Fruit fly (Drosophila melanogaster) whole organism, embryonic: ENCODE measurements around the gene yellow-e3.

Experiments
- Atf-2 ChIP-seq: fragments of 200-800 bp; sonication (Bioruptor generic); optimal IDR thresholded peaks from 2 replicates; lab custom pipeline; 2016; ENCODE audit warnings: missing biosample characterization, missing genetic modification characterization
- B-H2 ChIP-seq: fragments of 200-800 bp; sonication (Bioruptor generic); optimal IDR thresholded peaks from 2 replicates; lab custom pipeline; 2018; ENCODE audit warnings: missing biosample characterization, mild to moderate bottlenecking, missing genetic modification characterization
- Blimp-1 ChIP-seq: fragments of 200-800 bp; sonication (Bioruptor generic); optimal IDR thresholded peaks from 3 replicates; lab custom pipeline; 2018; ENCODE audit warnings: missing biosample characterization, missing genetic modification characterization, mild to moderate bottlenecking, moderate library complexity, missing genetic modification reagents
- CG10462 ChIP-seq: fragments of 200-800 bp; sonication (Bioruptor generic); optimal IDR thresholded peaks from 2 replicates; lab custom pipeline; 2016; ENCODE audit warnings: missing biosample characterization, missing genetic modification characterization
- CG10979 ChIP-seq: fragments of 200-800 bp; sonication (Bioruptor generic); optimal IDR thresholded peaks from 2 replicates; lab custom pipeline; 2018; ENCODE audit warnings: missing biosample characterization, mild to moderate bottlenecking, missing genetic modification characterization, moderate library complexity
- CG11398 ChIP-seq: fragments of 200-800 bp; sonication (Bioruptor generic); optimal IDR thresholded peaks from 2 replicates; lab custom pipeline; 2016; ENCODE audit warnings: missing biosample characterization, missing genetic modification characterization
- CG11723 ChIP-seq: fragments of 200-800 bp; sonication (Bioruptor generic); optimal IDR thresholded peaks from 2 replicates; lab custom pipeline; 2017; ENCODE audit warnings: missing biosample characterization, mild to moderate bottlenecking, missing genetic modification characterization
- CG12391 ChIP-seq: fragments of 200-800 bp; sonication (Bioruptor generic); optimal IDR thresholded peaks from 3 replicates; lab custom pipeline; 2018; ENCODE audit warnings: missing biosample characterization, mild to moderate bottlenecking, missing genetic modification characterization, moderate library complexity
- CG12744 ChIP-seq: fragments of 200-800 bp; sonication (Bioruptor generic); optimal IDR thresholded peaks from 2 replicates; lab custom pipeline; 2016; ENCODE audit warnings: missing biosample characterization, missing genetic modification characterization
- CG13287 ChIP-seq: fragments of 200-800 bp; sonication (Bioruptor generic); IDR thresholded peaks from 2 replicates; pipeline ENCODE4 v1.3.6; 2022; ENCODE audit warnings: missing biosample characterization, missing genetic modification characterization; ENCODE audit not compliant: partially characterized antibody
- CG17361 ChIP-seq: fragments of 200-800 bp; sonication (Bioruptor generic); IDR thresholded peaks from 3 replicates; pipeline ENCODE4 v1.3.6; 2022; ENCODE audit warnings: missing biosample characterization, missing genetic modification characterization
- CG17385 ChIP-seq: fragments of 200-800 bp; sonication (Bioruptor generic); optimal IDR thresholded peaks from 3 replicates; lab custom pipeline; 2018; ENCODE audit warnings: missing biosample characterization, mild to moderate bottlenecking, missing genetic modification characterization
- CG2120 ChIP-seq: fragments of 200-800 bp; sonication (Bioruptor generic); optimal IDR thresholded peaks from 3 replicates; lab custom pipeline; 2016; ENCODE audit warnings: missing biosample characterization, missing genetic modification characterization
- CG3847 ChIP-seq: fragments of 200-800 bp; sonication (Bioruptor generic); IDR thresholded peaks from 2 replicates; pipeline ENCODE4 v1.3.6; 2022; ENCODE audit warnings: missing biosample characterization, missing genetic modification characterization
- CG5953 ChIP-seq: fragments of 200-800 bp; sonication (Bioruptor generic); IDR thresholded peaks from 2 replicates; pipeline ENCODE4 v1.3.6; 2022; ENCODE audit warnings: missing biosample characterization, missing genetic modification characterization
- CG6254 ChIP-seq: fragments of 200-800 bp; sonication (Bioruptor generic); optimal IDR thresholded peaks from 3 replicates; lab custom pipeline; 2017; ENCODE audit warnings: mild to moderate bottlenecking, missing biosample characterization, missing genetic modification reagents, missing genetic modification characterization
- CG7839 ChIP-seq: fragments of 200-800 bp; sonication (Bioruptor generic); optimal IDR thresholded peaks from 3 replicates; lab custom pipeline; 2018; ENCODE audit warnings: missing biosample characterization, mild to moderate bottlenecking, missing genetic modification characterization, moderate library complexity
- CG8765 ChIP-seq: fragments of 200-800 bp; sonication (Bioruptor generic); IDR thresholded peaks from 2 replicates; pipeline ENCODE4 v1.3.6; 2022; ENCODE audit warnings: missing biosample characterization, missing genetic modification characterization
- CG8944 ChIP-seq: fragments of 200-800 bp; sonication (Bioruptor generic); optimal IDR thresholded peaks from 3 replicates; lab custom pipeline; 2016; ENCODE audit warnings: missing biosample characterization, missing genetic modification characterization
- Doc3 ChIP-seq: fragments of 200-800 bp; sonication (Bioruptor generic); IDR thresholded peaks from 3 replicates; pipeline ENCODE4 v1.3.6; 2022; ENCODE audit warnings: missing biosample characterization, missing genetic modification characterization; ENCODE audit not compliant: partially characterized antibody
- Hmr ChIP-seq: fragments of 200-800 bp; sonication (Bioruptor generic); optimal IDR thresholded peaks from 3 replicates; lab custom pipeline; 2017; ENCODE audit warnings: mild to moderate bottlenecking, missing biosample characterization, missing genetic modification reagents, missing genetic modification characterization
- Jarid2 ChIP-seq: fragments of 200-800 bp; sonication (Bioruptor generic); optimal IDR thresholded peaks from 3 replicates; lab custom pipeline; 2017; ENCODE audit warnings: mild to moderate bottlenecking, missing biosample characterization, missing genetic modification reagents, missing genetic modification characterization
- Med ChIP-seq: fragments of 200-800 bp; sonication (Bioruptor generic); peaks from one replicate; lab custom pipeline; 2016; ENCODE audit warnings: missing biosample characterization, missing genetic modification characterization, mild to moderate bottlenecking, inconsistent platforms, moderate library complexity
- Myb ChIP-seq: fragments of 200-800 bp; sonication (Bioruptor generic); optimal IDR thresholded peaks from 2 replicates; lab custom pipeline; 2016; ENCODE audit warnings: missing biosample characterization, missing genetic modification characterization
- Oaz ChIP-seq: fragments of 200-800 bp; sonication (Bioruptor generic); IDR thresholded peaks from 2 replicates; pipeline ENCODE4 v1.3.6; 2022; ENCODE audit warnings: missing biosample characterization, missing genetic modification characterization
- Pdp1 ChIP-seq, 2 experiments: fragments of 200-800 bp; sonication (Bioruptor generic); optimal IDR thresholded peaks; 3 replicates each; lab custom pipeline; 2016; ENCODE audit warnings: missing biosample characterization in 2 of 2, missing genetic modification characterization in 2 of 2, mild to moderate bottlenecking in 1 of 2, moderate library complexity in 1 of 2
- Rfx ChIP-seq: fragments of 200-800 bp; sonication (Bioruptor generic); IDR thresholded peaks from 2 replicates; pipeline ENCODE4 v1.3.6; 2022; ENCODE audit warnings: missing biosample characterization, missing genetic modification characterization
- Usf ChIP-seq: fragments of 200-800 bp; sonication (Bioruptor generic); optimal IDR thresholded peaks from 2 replicates; lab custom pipeline; 2017; ENCODE audit warnings: missing genotype, missing biosample characterization, missing genetic modification characterization
- Vsx1 ChIP-seq: fragments of 200-800 bp; sonication (Bioruptor generic); optimal IDR thresholded peaks from 2 replicates; lab custom pipeline; 2017; ENCODE audit warnings: missing biosample characterization, mild to moderate bottlenecking, missing genetic modification characterization, missing genetic modification reagents
- ab ChIP-seq: fragments of 200-800 bp; sonication (Bioruptor generic); optimal IDR thresholded peaks from 2 replicates; lab custom pipeline; 2016; ENCODE audit warnings: missing biosample characterization, missing genetic modification characterization
- amos ChIP-seq: fragments of 200-800 bp; sonication (Bioruptor generic); IDR thresholded peaks from 2 replicates; pipeline ENCODE4 v1.3.6; 2022; ENCODE audit warnings: missing biosample characterization, missing genetic modification characterization; ENCODE audit not compliant: partially characterized antibody
- az2 ChIP-seq: fragments of 200-800 bp; sonication (Bioruptor generic); optimal IDR thresholded peaks from 3 replicates; lab custom pipeline; 2016; ENCODE audit warnings: missing biosample characterization, missing genetic modification characterization
- cad ChIP-seq: fragments of >200 bp; optimal IDR thresholded peaks from 2 replicates; lab custom pipeline; 2017; ENCODE audit warnings: missing biosample characterization, missing genetic modification characterization
- chn ChIP-seq: fragments of 200-800 bp; sonication (Bioruptor generic); optimal IDR thresholded peaks from 2 replicates; lab custom pipeline; 2016; ENCODE audit warnings: missing biosample characterization, missing genetic modification characterization
- croc ChIP-seq: fragments of 200-800 bp; sonication (Bioruptor generic); conservative IDR thresholded peaks from 3 replicates; pipeline ENCODE4 v1.3.6; 2022; ENCODE audit warnings: missing biosample characterization, missing genetic modification characterization
- disco-r ChIP-seq: fragments of 200-800 bp; sonication (Bioruptor generic); optimal IDR thresholded peaks from 2 replicates; lab custom pipeline; 2016; ENCODE audit warnings: missing biosample characterization, missing genetic modification characterization
- esg ChIP-seq: fragments of 200-800 bp; sonication (Bioruptor generic); conservative IDR thresholded peaks from 2 replicates; pipeline ENCODE4 v1.3.6; 2022; ENCODE audit warnings: missing biosample characterization, missing genetic modification characterization
- gem ChIP-seq: fragments of 200-800 bp; sonication (Bioruptor generic); optimal IDR thresholded peaks from 2 replicates; lab custom pipeline; 2019; ENCODE audit warnings: missing biosample characterization, mild to moderate bottlenecking, missing genetic modification characterization, moderate library complexity
- h ChIP-seq: fragments of >200 bp; optimal IDR thresholded peaks from 2 replicates; lab custom pipeline; 2017
- jigr1 ChIP-seq: fragments of 200-800 bp; sonication (Bioruptor generic); IDR thresholded peaks from 3 replicates; pipeline ENCODE4 v1.3.6; 2022; ENCODE audit warnings: missing biosample characterization, missing genetic modification characterization
- jing ChIP-seq: fragments of 200-800 bp; sonication (Bioruptor generic); optimal IDR thresholded peaks from 2 replicates; lab custom pipeline; 2018; ENCODE audit warnings: missing biosample characterization, mild to moderate bottlenecking, missing genetic modification characterization
- lilli ChIP-seq: fragments of 200-800 bp; sonication (Bioruptor generic); optimal IDR thresholded peaks from 3 replicates; lab custom pipeline; 2016; ENCODE audit warnings: missing biosample characterization, missing genetic modification characterization
- lola ChIP-seq, 3 experiments: fragments of >200 bp in 2 of 3; fragments of 200-800 bp in 1 of 3; sonication (Bioruptor generic) in 1 of 3; optimal IDR thresholded peaks; 2 replicates each; lab custom pipeline; 2017 to 2019; ENCODE audit warnings: missing biosample characterization in 3 of 3, missing genetic modification characterization in 3 of 3, mild to moderate bottlenecking in 1 of 3, moderate library complexity in 1 of 3
- luna ChIP-seq: fragments of 200-800 bp; sonication (Bioruptor generic); optimal IDR thresholded peaks from 2 replicates; lab custom pipeline; 2016; ENCODE audit warnings: missing biosample characterization, missing genetic modification characterization
- mam ChIP-seq: fragments of 200-800 bp; sonication (Bioruptor generic); optimal IDR thresholded peaks from 3 replicates; lab custom pipeline; 2016; ENCODE audit warnings: missing biosample characterization, missing genetic modification characterization
- nmo ChIP-seq: fragments of 200-800 bp; sonication (Bioruptor generic); optimal IDR thresholded peaks from 2 replicates; lab custom pipeline; 2018; ENCODE audit warnings: missing biosample characterization, mild to moderate bottlenecking, missing genetic modification characterization, moderate library complexity
- org-1 ChIP-seq: fragments of 200-800 bp; sonication (Bioruptor generic); optimal IDR thresholded peaks from 2 replicates; lab custom pipeline; 2017; ENCODE audit warnings: missing biosample characterization, missing genetic modification characterization
- slou ChIP-seq: fragments of 200-800 bp; sonication (Bioruptor generic); optimal IDR thresholded peaks from 3 replicates; lab custom pipeline; 2016; ENCODE audit warnings: missing biosample characterization, missing genetic modification characterization
- stwl ChIP-seq: fragments of 200-800 bp; sonication (Bioruptor generic); optimal IDR thresholded peaks from 3 replicates; lab custom pipeline; 2018; ENCODE audit warnings: missing biosample characterization, mild to moderate bottlenecking, missing genetic modification characterization, moderate library complexity
- twi ChIP-seq: fragments of 200-800 bp; optimal IDR thresholded peaks from 2 replicates; lab custom pipeline; 2019; ENCODE audit warnings: missing biosample characterization, mild to moderate bottlenecking, missing genetic modification characterization, moderate library complexity
- zfh2 ChIP-seq: fragments of 200-800 bp; sonication (Bioruptor generic); optimal IDR thresholded peaks from 2 replicates; lab custom pipeline; 2016; ENCODE audit warnings: missing biosample characterization, missing genetic modification characterization

yellow-e3 gene

dm6 chr3R:13404841-13405441 lies at the start of gene yellow-e3 (continued):
- TF ChIP-seq Oaz (GFP tag; lab: Robert Waterston, UW) (no peak), zfh2 (GFP tag; lab: Kevin White, UChicago) (no peak), esg (GFP tag; lab: Robert Waterston, UW) (no peak), croc (GFP tag; lab: Robert Waterston, UW) (0 out of 3 replicates have a peak, but pooled peaks have one; percentile 23), az2 (peak; percentile 34), CG13287 (no peak), amos (no peak), Hmr (no peak), ab (GFP tag; lab: Kevin White, UChicago) (no peak), cad (peak; percentile 38), CG11398 (GFP tag; lab: Kevin White, UChicago) (no peak), luna (GFP tag; lab: Kevin White, UChicago) (no peak), Pdp1 (GFP tag; optimal IDR thresholded peaks at IDR 0.05; lab: Kevin White, UChicago) (no peak), Usf (no peak), nmo (GFP tag; lab: Kevin White, UChicago) (peak; percentile 41), jigr1 (GFP tag; lab: Robert Waterston, UW) (no peak), Med (no peak), CG8765 (GFP tag; lab: Robert Waterston, UW) (peak; percentile 39; the same call in 1 of the 2 replicates), CG10979 (tag; lab: Kevin White, UChicago) (peak; percentile 76), CG2120 (GFP tag; lab: Kevin White, UChicago) (no peak), B-H2 (GFP tag; lab: Kevin White, UChicago) (no peak), lola (GFP tag; optimal IDR thresholded peaks at IDR 0.05; lab: Kevin White, UChicago) (peak in 1 of 3 experiments; percentile 82), CG17385 (GFP tag; lab: Kevin White, UChicago) (no peak), CG6254 (GFP tag; lab: Kevin White, UChicago) (peak; percentile 37), Jarid2 (GFP tag; lab: Kevin White, UChicago) (no peak), CG12391 (tag; lab: Kevin White, UChicago) (peak; percentile 48), CG11723 (GFP tag; lab: Kevin White, UChicago) (no peak), chn (GFP tag; lab: Kevin White, UChicago) (no peak), Vsx1 (GFP tag; lab: Kevin White, UChicago) (no peak), org-1 (GFP tag; lab: Kevin White, UChicago) (no peak), CG12744 (GFP tag; lab: Kevin White, UChicago) (no peak), CG3847 (no peak), twi (tag; lab: Kevin White, UChicago) (peak; percentile 25), CG5953 (GFP tag; lab: Robert Waterston, UW) (no peak), jing (no peak), lilli (GFP tag; lab: Kevin White, UChicago) (no peak), Rfx (GFP tag; lab: Robert Waterston, UW) (no peak), CG7839 (tag; lab: Kevin White, UChicago) (peak; percentile 14), CG10462 (GFP tag; lab: Kevin White, UChicago) (no peak), Atf-2 (GFP tag; lab: Kevin White, UChicago) (no peak), mam (GFP tag; lab: Kevin White, UChicago) (no peak), stwl (tag; lab: Kevin White, UChicago) (peak; percentile 11), Doc3 (GFP tag; lab: Robert Waterston, UW) (no peak), disco-r (GFP tag; lab: Kevin White, UChicago) (no peak), CG17361 (GFP tag; lab: Robert Waterston, UW) (peak; percentile 38; the same call in 1 of the 3 replicates), slou (no peak), Myb (GFP tag; lab: Kevin White, UChicago) (no peak), h (no peak), Blimp-1 (GFP tag; lab: Kevin White, UChicago) (peak; percentile 38), CG8944 (GFP tag; lab: Kevin White, UChicago) (no peak), gem (tag; lab: Kevin White, UChicago) (peak; percentile 65)
